Worm (Caenorhabditis elegans) whole organism, L4 larva: ENCODE data around the gene W03C9.2.

ENCODE experiments used
- D1046.2 ChIP-seq: fragments of 200-800 bp; sonication (Bioruptor generic); IDR thresholded peaks from 2 replicates; pipeline ENCODE4 v1.3.6; 2022; ENCODE audit warnings: missing genetic modification characterization, missing compliant biosample characterization
- F49E8.2 ChIP-seq: sonication (generic microtip); optimal IDR thresholded peaks from 2 replicates; lab custom pipeline; 2016; ENCODE audit warnings: missing compliant biosample characterization, mild to moderate bottlenecking, missing genetic modification characterization, borderline replicate concordance
- T26A8.4 ChIP-seq: fragments of 200-800 bp; sonication (Bioruptor generic); IDR thresholded peaks from 2 replicates; pipeline ENCODE4 v1.3.6; 2022; ENCODE audit warnings: missing genetic modification characterization, missing compliant biosample characterization
- Y75B8A.6 ChIP-seq: fragments of 200-800 bp; sonication (Bioruptor generic); IDR thresholded peaks from 2 replicates; pipeline ENCODE4 v1.3.6; 2022; ENCODE audit warnings: missing genetic modification reagents, missing genetic modification characterization, missing compliant biosample characterization
- ZK546.5 ChIP-seq, 2 experiments: sonication (generic microtip); optimal IDR thresholded peaks; 2 replicates each; lab custom pipeline; 2017; ENCODE audit warnings: missing biosample characterization in 2 of 2, missing genetic modification characterization in 2 of 2
- aha-1 ChIP-seq: fragments of 150-350 bp; peaks from one replicate; lab custom pipeline; 2014; ENCODE audit warnings: missing biosample characterization, missing genetic modification characterization
- arid-1 ChIP-seq: fragments of 200-800 bp; sonication (Bioruptor generic); conservative IDR thresholded peaks from 2 replicates; pipeline ENCODE4 v1.3.6; 2022; ENCODE audit warnings: missing genetic modification reagents, missing genetic modification characterization, missing compliant biosample characterization
- attf-4 ChIP-seq: sonication (generic microtip); optimal IDR thresholded peaks from 3 replicates; lab custom pipeline; 2017; ENCODE audit warnings: missing biosample characterization, missing genetic modification characterization
- ceh-44 ChIP-seq: fragments of 200-800 bp; sonication (Bioruptor generic); IDR thresholded peaks from 2 replicates; pipeline ENCODE4 v1.3.6; 2022; ENCODE audit warnings: missing genetic modification reagents, missing genetic modification characterization, missing compliant biosample characterization
- ces-1 ChIP-seq: fragments of 150-350 bp; sonication (generic microtip); optimal IDR thresholded peaks from 4 replicates; lab custom pipeline; 2014; ENCODE audit warnings: missing biosample characterization, missing genetic modification reagents, missing genetic modification characterization
- cey-2 ChIP-seq: sonication (generic microtip); optimal IDR thresholded peaks from 3 replicates; lab custom pipeline; 2017; ENCODE audit warnings: missing genetic modification characterization, mild to moderate bottlenecking, missing compliant biosample characterization, antibody characterized with exemption, borderline replicate concordance; ENCODE audit not compliant: insufficient read depth
- ctbp-1 ChIP-seq: fragments of 200-800 bp; sonication (Bioruptor generic); IDR thresholded peaks from 2 replicates; pipeline ENCODE4 v1.3.6; 2022; ENCODE audit warnings: missing genetic modification reagents, missing genetic modification characterization, missing compliant biosample characterization
- daf-12 ChIP-seq: fragments of 150-350 bp; optimal IDR thresholded peaks from 2 replicates; lab custom pipeline; 2014; ENCODE audit warnings: missing biosample characterization, missing genetic modification reagents, missing genetic modification characterization
- daf-16 ChIP-seq, 3 experiments: sonication (generic microtip); optimal IDR thresholded peaks; 2 replicates each; lab custom pipeline; 2016 to 2017; ENCODE audit warnings: missing genetic modification characterization in 3 of 3, missing genetic modification reagents in 3 of 3, mild to moderate bottlenecking in 2 of 3, missing compliant biosample characterization in 2 of 3, missing biosample characterization in 1 of 3, moderate library complexity in 1 of 3
- daf-19 ChIP-seq: fragments of 200-800 bp; sonication (Bioruptor generic); conservative IDR thresholded peaks from 2 replicates; pipeline ENCODE4 v1.3.6; 2022; ENCODE audit warnings: missing genetic modification characterization, missing compliant biosample characterization
- daf-8 ChIP-seq: fragments of 200-800 bp; sonication (Bioruptor generic); IDR thresholded peaks from 2 replicates; pipeline ENCODE4 v1.3.6; 2022; ENCODE audit warnings: missing genetic modification characterization, missing compliant biosample characterization
- dmd-6 ChIP-seq: fragments of 200-800 bp; sonication (Bioruptor generic); IDR thresholded peaks from 2 replicates; pipeline ENCODE4 v1.3.6; 2022; ENCODE audit warnings: missing genetic modification reagents, missing genetic modification characterization, missing compliant biosample characterization
- dmd-9 ChIP-seq: fragments of 200-800 bp; sonication (Bioruptor generic); IDR thresholded peaks from 2 replicates; pipeline ENCODE4 v1.3.6; 2022; ENCODE audit warnings: missing genetic modification reagents, missing genetic modification characterization, missing compliant biosample characterization
- hif-1 ChIP-seq, 2 experiments: sonication (generic microtip); optimal IDR thresholded peaks; 2 replicates each; lab custom pipeline; 2016 to 2017; ENCODE audit warnings: missing compliant biosample characterization in 2 of 2, missing genetic modification characterization in 2 of 2, missing genetic modification reagents in 2 of 2, missing genotype in 2 of 2, mild to moderate bottlenecking in 1 of 2
- hlh-11 ChIP-seq: fragments of 200-800 bp; sonication (Bioruptor generic); optimal IDR thresholded peaks from 2 replicates; lab custom pipeline; 2018; ENCODE audit warnings: mild to moderate bottlenecking, missing genetic modification characterization, missing compliant biosample characterization
- hlh-30 ChIP-seq: sonication (generic microtip); optimal IDR thresholded peaks from 2 replicates; lab custom pipeline; 2017; ENCODE audit warnings: antibody characterized with exemption, mild to moderate bottlenecking, missing genetic modification characterization, missing compliant biosample characterization; ENCODE audit not compliant: insufficient read depth
- hmg-1.1 ChIP-seq: fragments of 200-800 bp; sonication (Bioruptor generic); IDR thresholded peaks from 2 replicates; pipeline ENCODE4 v1.3.6; 2022; ENCODE audit warnings: missing genetic modification reagents, missing genetic modification characterization, missing compliant biosample characterization
- jun-1 ChIP-seq: fragments of 150-350 bp; optimal IDR thresholded peaks from 2 replicates; lab custom pipeline; 2014; ENCODE audit warnings: missing biosample characterization, missing genetic modification reagents, missing genetic modification characterization
- lim-7 ChIP-seq: fragments of 200-800 bp; sonication (Bioruptor generic); IDR thresholded peaks from 2 replicates; pipeline ENCODE4 v1.3.6; 2022; ENCODE audit warnings: missing genetic modification characterization, missing compliant biosample characterization
- madf-9 ChIP-seq: fragments of 200-800 bp; sonication (Bioruptor generic); conservative IDR thresholded peaks from 2 replicates; pipeline ENCODE4 v1.3.6; 2022; ENCODE audit warnings: missing genetic modification reagents, missing genetic modification characterization, missing compliant biosample characterization
- mdl-1 ChIP-seq, 2 experiments: fragments of 150-350 bp in 1 of 2; sonication (generic microtip) in 1 of 2; optimal IDR thresholded peaks; 2 replicates each; lab custom pipeline; 2014 to 2017; ENCODE audit warnings: missing biosample characterization in 2 of 2, missing genetic modification characterization in 2 of 2
- mdt-29 ChIP-seq: fragments of 200-800 bp; sonication (Bioruptor generic); IDR thresholded peaks from 2 replicates; pipeline ENCODE4 v1.3.6; 2022; ENCODE audit warnings: missing genetic modification reagents, missing genetic modification characterization, missing compliant biosample characterization
- mes-2 ChIP-seq: sonication (generic microtip); optimal IDR thresholded peaks from 2 replicates; lab custom pipeline; 2016; ENCODE audit warnings: missing genotype, mild to moderate bottlenecking, missing genetic modification characterization, missing compliant biosample characterization; ENCODE audit not compliant: poor library complexity, severe bottlenecking
- mxl-2 ChIP-seq: fragments of 200-800 bp; sonication (Bioruptor generic); conservative IDR thresholded peaks from 2 replicates; pipeline ENCODE4 v1.3.6; 2022; ENCODE audit warnings: missing genetic modification reagents, missing genetic modification characterization, missing compliant biosample characterization
- mxl-3 ChIP-seq: fragments of 200-800 bp; sonication (Bioruptor generic); optimal IDR thresholded peaks from 2 replicates; lab custom pipeline; 2018; ENCODE audit warnings: mild to moderate bottlenecking, missing genetic modification characterization, missing compliant biosample characterization
- nhr-10 ChIP-seq: fragments of 150-350 bp; optimal IDR thresholded peaks from 2 replicates; lab custom pipeline; 2014; ENCODE audit warnings: missing biosample characterization, missing genetic modification characterization
- nhr-25 ChIP-seq: sonication (generic microtip); optimal IDR thresholded peaks from 2 replicates; lab custom pipeline; 2017; ENCODE audit warnings: missing genetic modification characterization, mild to moderate bottlenecking, missing compliant biosample characterization, antibody characterized with exemption, moderate library complexity, borderline replicate concordance; ENCODE audit not compliant: insufficient read depth
- nhr-41 ChIP-seq: fragments of 200-800 bp; sonication (Bioruptor generic); IDR thresholded peaks from 2 replicates; pipeline ENCODE4 v1.3.6; 2022; ENCODE audit warnings: missing genetic modification reagents, missing genetic modification characterization, missing compliant biosample characterization
- nhr-42 ChIP-seq: fragments of 200-800 bp; sonication (Bioruptor generic); IDR thresholded peaks from 2 replicates; pipeline ENCODE4 v1.3.6; 2022; ENCODE audit warnings: missing genetic modification characterization, missing compliant biosample characterization
- nhr-48 ChIP-seq: sonication (generic microtip); optimal IDR thresholded peaks from 2 replicates; lab custom pipeline; 2016; ENCODE audit warnings: mild to moderate bottlenecking, missing genetic modification characterization, missing compliant biosample characterization
- nhr-77 ChIP-seq: fragments of 150-350 bp; optimal IDR thresholded peaks from 2 replicates; lab custom pipeline; 2014; ENCODE audit warnings: missing biosample characterization, missing genetic modification characterization
- rbr-2 ChIP-seq: sonication (generic microtip); optimal IDR thresholded peaks from 2 replicates; lab custom pipeline; 2016; ENCODE audit warnings: missing genotype, missing genetic modification characterization, missing compliant biosample characterization
- set-16 ChIP-seq: fragments of 200-800 bp; sonication (Bioruptor generic); IDR thresholded peaks from 2 replicates; pipeline ENCODE4 v1.3.6; 2022; ENCODE audit warnings: missing genetic modification reagents, missing genetic modification characterization, missing compliant biosample characterization
- skn-1 ChIP-seq: fragments of 150-350 bp; optimal IDR thresholded peaks from 2 replicates; lab custom pipeline; 2014; ENCODE audit warnings: missing biosample characterization, missing genetic modification characterization
- snpc-1.2 ChIP-seq: fragments of 200-800 bp; sonication (Bioruptor generic); IDR thresholded peaks from 2 replicates; pipeline ENCODE4 v1.3.6; 2022; ENCODE audit warnings: missing genetic modification reagents, missing genetic modification characterization, missing compliant biosample characterization
- spr-3 ChIP-seq: fragments of 200-800 bp; sonication (Bioruptor generic); optimal IDR thresholded peaks from 2 replicates; lab custom pipeline; 2018; ENCODE audit warnings: mild to moderate bottlenecking, missing genetic modification characterization, missing compliant biosample characterization
- tra-1 ChIP-seq: fragments of 200-800 bp; sonication (Bioruptor generic); IDR thresholded peaks from 2 replicates; pipeline ENCODE4 v1.3.6; 2022; ENCODE audit warnings: missing genetic modification reagents, missing genetic modification characterization, missing compliant biosample characterization
- unc-39 ChIP-seq: sonication (generic microtip); optimal IDR thresholded peaks from 2 replicates; lab custom pipeline; 2017; ENCODE audit warnings: missing biosample characterization, missing genetic modification characterization
- zfp-3 ChIP-seq: fragments of 200-800 bp; sonication (Bioruptor generic); conservative IDR thresholded peaks from 2 replicates; pipeline ENCODE4 v1.3.6; 2022; ENCODE audit warnings: missing genetic modification reagents, missing genetic modification characterization, missing compliant biosample characterization

Gene W03C9.2

ce11 chrII:11979449-11980095 is 17.4 kb downstream of the W03C9.2 start, which contains the start of the genes ash-2 and Y17G7B.20:
ash-2 (plus strand) TSS chrII:11979838.
Y17G7B.20 (minus strand) TSS chrII:11979844.
- peak; percentile 96 for TF ChIP-seq aha-1 (tag; lab: Kevin White, UChicago)
- no peak; the same call in 1 of the 2 replicates for TF ChIP-seq hmg-1.1 (GFP tag; lab: Robert Waterston, UW)
- no peak for TF ChIP-seq unc-39 (tag; lab: Kevin White, UChicago)
- TF ChIP-seq dmd-6 (GFP tag; lab: Robert Waterston, UW), result peak; percentile 7; the same call in 1 of the 2 replicates
- TF ChIP-seq snpc-1.2 (GFP tag; lab: Robert Waterston, UW), result 0 out of 2 replicates have a peak, but pooled peaks have one; percentile 16
- no peak for TF ChIP-seq attf-4
- TF ChIP-seq set-16 (GFP tag; lab: Robert Waterston, UW), result no peak
- TF ChIP-seq nhr-77 (tag; lab: Kevin White, UChicago), result no peak
- TF ChIP-seq madf-9 (GFP tag; lab: Robert Waterston, UW), result no peak
- TF ChIP-seq skn-1, result no peak
- no peak for TF ChIP-seq mxl-3 (GFP tag; lab: Kevin White, UChicago)
- no peak for TF ChIP-seq ceh-44 (GFP tag; lab: Robert Waterston, UW)
- TF ChIP-seq arid-1 (GFP tag; lab: Robert Waterston, UW), result 0 out of 2 replicates have a peak, but pooled peaks have one; percentile 14
- TF ChIP-seq mes-2 (tag; lab: Kevin White, UChicago), result peak; percentile 59
- peak; percentile 5 for TF ChIP-seq jun-1 (tag; lab: Kevin White, UChicago)

- TF ChIP-seq ctbp-1 (GFP tag; lab: Robert Waterston, UW), result peak; percentile 65
- peak; percentile 82 for TF ChIP-seq tra-1 (GFP tag; lab: Robert Waterston, UW)
- TF ChIP-seq hlh-11 (tag; lab: Kevin White, UChicago), result peak; percentile 91
- peak; percentile 75; the same call in 1 of the 2 replicates for TF ChIP-seq D1046.2
- TF ChIP-seq cey-2 (tag; lab: Kevin White, UChicago), result no peak
- TF ChIP-seq mxl-2 (GFP tag; lab: Robert Waterston, UW), result no peak
- peak; percentile 84 for TF ChIP-seq dmd-9 (GFP tag; lab: Robert Waterston, UW)
- TF ChIP-seq nhr-10 (tag; lab: Kevin White, UChicago), result no peak
- peak in 1 of 2 experiments; percentile 43 for TF ChIP-seq mdl-1 (tag; optimal IDR thresholded peaks at IDR 0.05; lab: Kevin White, UChicago)
- TF ChIP-seq skn-1, result no peak
- TF ChIP-seq daf-19 (GFP tag; lab: Robert Waterston, UW), result no peak
- TF ChIP-seq hif-1 (tag; optimal IDR thresholded peaks at IDR 0.05; lab: Kevin White, UChicago), result peak in 1 of 2 experiments; percentile 88
- peak; percentile 42 for TF ChIP-seq F49E8.2 (tag; lab: Kevin White, UChicago)
- TF ChIP-seq nhr-48 (tag; lab: Kevin White, UChicago), result peak; percentile 63
- TF ChIP-seq hmg-1.1 (GFP tag; lab: Robert Waterston, UW), result peak; percentile 84
- no peak; the same call in 1 of the 2 replicates for TF ChIP-seq Y75B8A.6 (GFP tag; lab: Robert Waterston, UW)
- TF ChIP-seq daf-8 (GFP tag; lab: Robert Waterston, UW), result no peak
- no peak for TF ChIP-seq T26A8.4
- peak; percentile 36 to 58 for TF ChIP-seq daf-16 (GFP tag; optimal IDR thresholded peaks at IDR 0.05; lab: Kevin White, UChicago)
- TF ChIP-seq daf-16 (tag; optimal IDR thresholded peaks at IDR 0.05; lab: Kevin White, UChicago), result peak; percentile 69
- no peak for TF ChIP-seq mxl-3 (GFP tag; lab: Kevin White, UChicago)
- peak; percentile 72 for TF ChIP-seq hlh-30 (tag; lab: Kevin White, UChicago)
- TF ChIP-seq mdt-29 (GFP tag; lab: Robert Waterston, UW), result peak; percentile 91
- peak; percentile 89 for TF ChIP-seq zfp-3 (GFP tag; lab: Robert Waterston, UW)
- TF ChIP-seq lim-7 (GFP tag; lab: Robert Waterston, UW), result no peak
- peak; percentile 83 for TF ChIP-seq ces-1
- TF ChIP-seq madf-9 (GFP tag; lab: Robert Waterston, UW), result peak; percentile 75; the same call in 1 of the 2 replicates
- TF ChIP-seq ZK546.5 (tag; optimal IDR thresholded peaks at IDR 0.05; lab: Kevin White, UChicago), result peak; percentile 96 to 97
- TF ChIP-seq spr-3, result no peak
- peak; percentile 90 for TF ChIP-seq rbr-2 (tag; lab: Kevin White, UChicago)
- peak; percentile 92 for TF ChIP-seq nhr-42 (GFP tag; lab: Robert Waterston, UW)
- TF ChIP-seq dmd-6 (GFP tag; lab: Robert Waterston, UW), result no peak; the same call in 1 of the 2 replicates
- peak; percentile 88; the same call in 1 of the 2 replicates for TF ChIP-seq arid-1 (GFP tag; lab: Robert Waterston, UW)
- 0 out of 2 replicates have a peak, but pooled peaks have one; percentile 19 for TF ChIP-seq nhr-41
- peak; percentile 30 for TF ChIP-seq nhr-25 (tag; lab: Kevin White, UChicago)
- peak; percentile 96 for TF ChIP-seq nhr-77 (tag; lab: Kevin White, UChicago)
- no peak for TF ChIP-seq daf-12 (tag; lab: Kevin White, UChicago)
- TF ChIP-seq snpc-1.2 (GFP tag; lab: Robert Waterston, UW), result peak; percentile 59; the same call in 1 of the 2 replicates
Measured at ce11 chrII:11980110-11980509, 17.9 kb downstream of the W03C9.2 start.
